Worm (Caenorhabditis elegans) whole organism, L2 larva: ENCODE results near the gene cha-1.
A peak's percentile ranks its signal among the peaks of the same experiment; 100 is the strongest.

Experiments
- C34F6.9 ChIP-seq: fragments of 150-350 bp; optimal IDR thresholded peaks from 2 replicates; lab custom pipeline; 2014; ENCODE audit warnings: missing biosample characterization, missing genetic modification characterization
- F13H6.1 ChIP-seq: sonication (generic microtip); optimal IDR thresholded peaks from 2 replicates; lab custom pipeline; 2016; ENCODE audit warnings: missing genetic modification characterization, missing compliant biosample characterization
- R02D3.7 ChIP-seq: fragments of 150-350 bp; optimal IDR thresholded peaks from 2 replicates; lab custom pipeline; 2014; ENCODE audit warnings: missing biosample characterization, missing genetic modification characterization
- Y55F3AM.14 ChIP-seq: fragments of 200-800 bp; sonication (Bioruptor generic); optimal IDR thresholded peaks from 2 replicates; lab custom pipeline; 2018; ENCODE audit warnings: mild to moderate bottlenecking, missing genetic modification characterization, missing compliant biosample characterization
- ZK546.5 ChIP-seq: sonication (generic microtip); optimal IDR thresholded peaks from 2 replicates; lab custom pipeline; 2017; ENCODE audit warnings: missing biosample characterization, missing genetic modification characterization
- alr-1 ChIP-seq: fragments of 150-350 bp; optimal IDR thresholded peaks from 2 replicates; lab custom pipeline; 2014; ENCODE audit warnings: missing biosample characterization, missing genetic modification characterization
- ama-1 ChIP-seq: fragments of 150-350 bp; optimal IDR thresholded peaks from 2 replicates; lab custom pipeline; 2018; ENCODE audit warnings: inconsistent platforms
- blmp-1 ChIP-seq: sonication (generic microtip); optimal IDR thresholded peaks from 2 replicates; lab custom pipeline; 2017; ENCODE audit warnings: missing genetic modification characterization, mild to moderate bottlenecking, missing compliant biosample characterization, antibody characterized with exemption, moderate library complexity; ENCODE audit not compliant: insufficient read depth
- ceh-16 ChIP-seq: fragments of 150-350 bp; optimal IDR thresholded peaks from 2 replicates; lab custom pipeline; 2014; ENCODE audit warnings: missing biosample characterization, missing genetic modification characterization
- ceh-82 ChIP-seq: fragments of 150-350 bp; optimal IDR thresholded peaks from 2 replicates; lab custom pipeline; 2014; ENCODE audit warnings: missing biosample characterization, missing genetic modification characterization
- crh-2 ChIP-seq: sonication (generic microtip); optimal IDR thresholded peaks from 2 replicates; lab custom pipeline; 2017; ENCODE audit warnings: missing biosample characterization, missing genetic modification characterization
- dmd-4 ChIP-seq: sonication (generic microtip); optimal IDR thresholded peaks from 2 replicates; lab custom pipeline; 2017; ENCODE audit warnings: missing biosample characterization, missing genetic modification characterization
- egl-27 ChIP-seq: sonication (generic microtip); optimal IDR thresholded peaks from 3 replicates; lab custom pipeline; 2017; ENCODE audit warnings: missing biosample characterization, missing genetic modification reagents, missing genetic modification characterization
- elt-1 ChIP-seq: fragments of 150-350 bp; optimal IDR thresholded peaks from 2 replicates; lab custom pipeline; 2014; ENCODE audit warnings: missing biosample characterization, missing genetic modification characterization
- elt-3 ChIP-seq: sonication (generic microtip); optimal IDR thresholded peaks from 2 replicates; lab custom pipeline; 2017; ENCODE audit warnings: missing biosample characterization, missing genetic modification characterization
- lin-13 ChIP-seq: fragments of 150-350 bp; optimal IDR thresholded peaks from 2 replicates; lab custom pipeline; 2014; ENCODE audit warnings: missing biosample characterization, missing genetic modification reagents, missing genetic modification characterization
- lin-39 ChIP-seq: fragments of 150-350 bp; optimal IDR thresholded peaks from 2 replicates; lab custom pipeline; 2014; ENCODE audit warnings: missing biosample characterization, missing genetic modification reagents, missing genetic modification characterization
- lsy-2 ChIP-seq, 2 experiments: fragments of 150-350 bp in 1 of 2; sonication (generic microtip) in 1 of 2; optimal IDR thresholded peaks; 2 replicates each; lab custom pipeline; 2014 to 2017; ENCODE audit warnings: missing biosample characterization in 2 of 2, missing genetic modification characterization in 2 of 2
- mbf-1 ChIP-seq: sonication (generic microtip); optimal IDR thresholded peaks from 2 replicates; lab custom pipeline; 2017; ENCODE audit warnings: missing biosample characterization, missing genetic modification characterization
- mdl-1 ChIP-seq, 2 experiments: fragments of 150-350 bp in 1 of 2; sonication (generic microtip) in 1 of 2; optimal IDR thresholded peaks; 2 replicates each; lab custom pipeline; 2017; ENCODE audit warnings: missing biosample characterization in 2 of 2, missing genetic modification characterization in 2 of 2
- nhr-11 ChIP-seq: fragments of 150-350 bp; optimal IDR thresholded peaks from 2 replicates; lab custom pipeline; 2014; ENCODE audit warnings: missing biosample characterization, missing genetic modification characterization
- nhr-12 ChIP-seq: fragments of 150-350 bp; optimal IDR thresholded peaks from 2 replicates; lab custom pipeline; 2014; ENCODE audit warnings: missing biosample characterization, missing genetic modification characterization
- nhr-129 ChIP-seq: fragments of 150-350 bp; optimal IDR thresholded peaks from 2 replicates; lab custom pipeline; 2014; ENCODE audit warnings: missing biosample characterization, missing genetic modification characterization
- nhr-6 ChIP-seq: fragments of 150-350 bp; optimal IDR thresholded peaks from 2 replicates; lab custom pipeline; 2014; ENCODE audit warnings: missing biosample characterization, missing genetic modification characterization
- peb-1 ChIP-seq: fragments of 150-350 bp; optimal IDR thresholded peaks from 2 replicates; lab custom pipeline; 2014; ENCODE audit warnings: missing biosample characterization, missing genetic modification characterization
- sem-4 ChIP-seq: fragments of 150-350 bp; optimal IDR thresholded peaks from 2 replicates; lab custom pipeline; 2014; ENCODE audit warnings: missing biosample characterization, missing genetic modification reagents, missing genetic modification characterization
- skn-1 ChIP-seq: sonication (generic microtip); optimal IDR thresholded peaks from 2 replicates; lab custom pipeline; 2017; ENCODE audit warnings: missing biosample characterization, missing genetic modification characterization
- sma-9 ChIP-seq, 2 experiments: fragments of 150-350 bp in 1 of 2; sonication (generic microtip) in 1 of 2; optimal IDR thresholded peaks; 2 replicates each; lab custom pipeline; 2014 to 2016; ENCODE audit warnings: missing genetic modification characterization in 2 of 2, mild to moderate bottlenecking in 1 of 2, missing biosample characterization in 1 of 2, missing compliant biosample characterization in 1 of 2, missing genetic modification reagents in 1 of 2, moderate library complexity in 1 of 2
- snpc-4 ChIP-seq: fragments of 150-350 bp; optimal IDR thresholded peaks from 2 replicates; lab custom pipeline; 2014; ENCODE audit warnings: missing biosample characterization, missing genetic modification characterization
- unc-39 ChIP-seq: fragments of 150-350 bp; optimal IDR thresholded peaks from 2 replicates; lab custom pipeline; 2014; ENCODE audit warnings: missing biosample characterization, missing genetic modification characterization
- unc-62 ChIP-seq: fragments of 150-350 bp; optimal IDR thresholded peaks from 2 replicates; lab custom pipeline; 2014; ENCODE audit warnings: missing biosample characterization, missing genetic modification reagents, missing genetic modification characterization
- ztf-11 ChIP-seq: sonication (generic microtip); optimal IDR thresholded peaks from 2 replicates; lab custom pipeline; 2017; ENCODE audit warnings: missing biosample characterization, missing genetic modification characterization
- ztf-4 ChIP-seq: fragments of 150-350 bp; optimal IDR thresholded peaks from 2 replicates; lab custom pipeline; 2014; ENCODE audit warnings: missing biosample characterization, missing genetic modification characterization

The cha-1 gene

ce11 chrIV:3646338-3647154 is 22.0 kb upstream of the cha-1 start:
- TF ChIP-seq ztf-4 (tag; lab: Kevin White, UChicago) (no peak), sma-9 (GFP tag; optimal IDR thresholded peaks at IDR 0.05; lab: Kevin White, UChicago) (no peak), sma-9 (tag; optimal IDR thresholded peaks at IDR 0.05; lab: Kevin White, UChicago) (no peak), nhr-6 (tag; lab: Kevin White, UChicago) (no peak), sem-4 (no peak), blmp-1 (tag; lab: Kevin White, UChicago) (no peak), nhr-129 (no peak), snpc-4 (no peak), elt-1 (no peak), dmd-4 (no peak), nhr-12 (tag; lab: Kevin White, UChicago) (no peak), mbf-1 (tag; lab: Kevin White, UChicago) (no peak), crh-2 (tag; lab: Kevin White, UChicago) (no peak), R02D3.7 (tag; lab: Kevin White, UChicago) (no peak), unc-62 (GFP tag; lab: Kevin White, UChicago) (no peak), egl-27 (no peak), lin-39 (tag; lab: Kevin White, UChicago) (no peak)

DNA sequence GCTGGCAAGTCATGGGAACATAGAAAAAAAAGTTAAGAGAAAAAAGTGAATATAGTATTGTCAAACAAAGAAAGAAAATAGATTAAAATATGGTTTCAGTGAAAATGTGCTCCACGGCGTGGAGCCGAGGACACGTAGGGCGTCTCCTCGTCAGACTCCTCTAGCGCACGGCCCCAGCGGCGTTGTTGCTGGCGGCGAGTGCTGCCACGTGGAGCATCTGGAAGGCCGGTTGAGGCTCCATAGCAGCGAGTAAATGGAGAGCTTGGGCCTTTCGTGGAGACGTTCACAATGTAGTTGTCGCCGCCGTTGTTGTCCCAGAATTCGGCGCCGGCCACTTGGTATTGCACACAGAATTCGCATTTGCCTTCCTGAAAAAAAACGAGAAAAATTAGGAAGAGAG is 21.0 kb upstream of the cha-1 start:
- TF ChIP-seq nhr-6 (tag; lab: Kevin White, UChicago): no peak
- no peak for TF ChIP-seq nhr-129
- no peak for TF ChIP-seq elt-3

- TF ChIP-seq ztf-11 (tag; lab: Kevin White, UChicago): no peak
- TF ChIP-seq skn-1 (tag; lab: Kevin White, UChicago): no peak
- no peak for TF ChIP-seq nhr-12 (tag; lab: Kevin White, UChicago)
- TF ChIP-seq ceh-82 (tag; lab: Kevin White, UChicago): no peak
- no peak for TF ChIP-seq snpc-4
- no peak for TF ChIP-seq nhr-11 (tag; lab: Kevin White, UChicago)
- peak; percentile 30 for TF ChIP-seq F13H6.1
- TF ChIP-seq ZK546.5 (tag; lab: Kevin White, UChicago): no peak
- peak; percentile 21 for TF ChIP-seq nhr-6 (tag; lab: Kevin White, UChicago)
- no peak for TF ChIP-seq mdl-1 (tag; optimal IDR thresholded peaks at IDR 0.05; lab: Kevin White, UChicago)
- no peak for TF ChIP-seq peb-1
- TF ChIP-seq blmp-1 (tag; lab: Kevin White, UChicago): no peak
- peak; percentile 55 for TF ChIP-seq nhr-129
- peak in 1 of 2 experiments; percentile 57 for TF ChIP-seq lsy-2 (tag; optimal IDR thresholded peaks at IDR 0.05; lab: Kevin White, UChicago)
- peak; percentile 64 for TF ChIP-seq ama-1 (lab: Kevin White, UChicago)
- TF ChIP-seq crh-2 (tag; lab: Kevin White, UChicago): no peak
- peak; percentile 100 for TF ChIP-seq ztf-4 (tag; lab: Kevin White, UChicago)
- peak; percentile 31 for TF ChIP-seq lin-13
These were observed 20.4 kb upstream of the cha-1 start for ce11 chrIV:3644863-3645378.

ce11 chrIV:3642189-3642588 is 17.7 kb upstream of the cha-1 start, which contains the start of gene CC8.3:
Gene CC8.3 (minus strand): TSS chrIV:3642289.
- TF ChIP-seq Y55F3AM.14 (GFP tag; lab: Kevin White, UChicago) (no peak), lin-39 (tag; lab: Kevin White, UChicago) (no peak), unc-39 (tag; lab: Kevin White, UChicago) (no peak), blmp-1 (tag; lab: Kevin White, UChicago) (no peak), R02D3.7 (tag; lab: Kevin White, UChicago) (no peak), alr-1 (tag; lab: Kevin White, UChicago) (no peak), ceh-82 (tag; lab: Kevin White, UChicago) (no peak), ceh-16 (tag; lab: Kevin White, UChicago) (no peak), C34F6.9 (tag; lab: Kevin White, UChicago) (no peak)
- TF ChIP-seq, all 48 proteins: peak for 0
